Fruit fly (Drosophila melanogaster): ENCODE measurements around the gene CG32266.
A peak's percentile ranks its signal among the peaks of the same experiment; 100 is the strongest.

The CG32266 gene

dm6 chr3L:3826541-3826940 is 35.9 kb downstream of the CG32266 start (continued):
- TF ChIP-seq tll (GFP tag; optimal IDR thresholded peaks at IDR 0.05) (no peak), nmo (GFP tag; optimal IDR thresholded peaks at IDR 0.05) (peak; percentile 87), trh (GFP tag; optimal IDR thresholded peaks at IDR 0.05) (peak; percentile 54), Mes4 (GFP tag; optimal IDR thresholded peaks at IDR 0.05) (no peak), CG11696 (GFP tag; IDR thresholded peaks at IDR 0.05) (peak; percentile 42; the same call in 1 of the 2 replicates), Rfx (GFP tag; IDR thresholded peaks at IDR 0.05) (peak; percentile 84), CG10431 (GFP tag; optimal IDR thresholded peaks at IDR 0.05) (peak; percentile 56), nerfin-1 (tag; optimal IDR thresholded peaks at IDR 0.05) (peak; percentile 83), chif (GFP tag; optimal IDR thresholded peaks at IDR 0.05) (peak; percentile 18 to 33), CG11398 (GFP tag; optimal IDR thresholded peaks at IDR 0.05) (no peak), Bgb (GFP tag; IDR thresholded peaks at IDR 0.05; ENCODE audit: partially characterized antibody) (no peak), CG1024 (GFP tag; IDR thresholded peaks at IDR 0.05) (peak; percentile 68), Pdp1 (GFP tag; optimal IDR thresholded peaks at IDR 0.05) (peak in 1 of 2 experiments; percentile 34), CG14050 (GFP tag; IDR thresholded peaks at IDR 0.05) (peak; percentile 72), Xrp1 (GFP tag; IDR thresholded peaks at IDR 0.05) (peak; percentile 86), CG18262 (tag; optimal IDR thresholded peaks at IDR 0.05) (peak; percentile 83), CG6854 (GFP tag; optimal IDR thresholded peaks at IDR 0.05) (peak; percentile 75), CG11504 (tag; optimal IDR thresholded peaks at IDR 0.05) (peak; percentile 91), CG8359 (GFP tag; optimal IDR thresholded peaks at IDR 0.05; ENCODE audit: borderline replicate concordance) (peak; percentile 45), CG18476 (GFP tag; optimal IDR thresholded peaks at IDR 0.05) (peak; percentile 48), CG12071 (GFP tag; optimal IDR thresholded peaks at IDR 0.05) (peak; percentile 29), al (GFP tag; IDR thresholded peaks at IDR 0.05) (peak; percentile 43; the same call in 1 of the 2 replicates), CG3407 (GFP tag; optimal IDR thresholded peaks at IDR 0.05) (peak; percentile 52), stc (GFP tag; IDR thresholded peaks at IDR 0.05) (peak; percentile 80), CG4820 (GFP tag; optimal IDR thresholded peaks at IDR 0.05) (peak; percentile 43), pan (optimal IDR thresholded peaks at IDR 0.05) (no peak), pan (GFP tag; optimal IDR thresholded peaks at IDR 0.05 in 1 of 2, IDR thresholded peaks at IDR 0.05 in 1 of 2) (peak in 1 of 2 experiments; percentile 90), run (tag; optimal IDR thresholded peaks at IDR 0.05) (peak; percentile 71), sob (GFP tag; IDR thresholded peaks at IDR 0.05) (peak; percentile 58; the same call in 1 of the 2 replicates), onecut (GFP tag; IDR thresholded peaks at IDR 0.05) (peak; percentile 55), BtbVII (GFP tag; optimal IDR thresholded peaks at IDR 0.05) (peak; percentile 76), crol (GFP tag; IDR thresholded peaks at IDR 0.05) (peak; percentile 39; the same call in 1 of the 2 replicates), CG6254 (GFP tag; optimal IDR thresholded peaks at IDR 0.05) (peak; percentile 37), CG13894 (tag; optimal IDR thresholded peaks at IDR 0.05) (peak; percentile 86), Gug (GFP tag; IDR thresholded peaks at IDR 0.05) (peak; percentile 11; the same call in 1 of the 4 replicates), Ets65A (GFP tag) (peak; percentile 7), nerfin-2 (GFP tag; IDR thresholded peaks at IDR 0.05; ENCODE audit: partially characterized antibody) (no peak), CG30403 (GFP tag; optimal IDR thresholded peaks at IDR 0.05) (peak; percentile 76), ase (GFP tag; IDR thresholded peaks at IDR 0.05) (peak; percentile 65; the same call in 2 of the 3 replicates), grau (tag; optimal IDR thresholded peaks at IDR 0.05) (peak; percentile 90), CG2202 (tag; optimal IDR thresholded peaks at IDR 0.05) (peak; percentile 53), Jarid2 (GFP tag; optimal IDR thresholded peaks at IDR 0.05) (peak; percentile 43), CG6175 (GFP tag; IDR thresholded peaks at IDR 0.05) (no peak), CG30431 (GFP tag; optimal IDR thresholded peaks at IDR 0.05) (peak; percentile 26), tup (GFP tag; optimal IDR thresholded peaks at IDR 0.05) (peak; percentile 50), Hr3 (GFP tag; optimal IDR thresholded peaks at IDR 0.05) (peak; percentile 80), usp (GFP tag; optimal IDR thresholded peaks at IDR 0.05) (no peak), Awh (GFP tag; IDR thresholded peaks at IDR 0.05) (peak; percentile 94), HLH3B (GFP tag; IDR thresholded peaks at IDR 0.05) (peak; percentile 87), CG4730 (GFP tag; IDR thresholded peaks at IDR 0.05) (peak; percentile 63), z (GFP tag; IDR thresholded peaks at IDR 0.05) (no peak)

Measured in whole organism, embryonic.